Worm (Caenorhabditis elegans): ENCODE measurements around the gene F58F12.3.

F58F12.3 gene

DNA sequence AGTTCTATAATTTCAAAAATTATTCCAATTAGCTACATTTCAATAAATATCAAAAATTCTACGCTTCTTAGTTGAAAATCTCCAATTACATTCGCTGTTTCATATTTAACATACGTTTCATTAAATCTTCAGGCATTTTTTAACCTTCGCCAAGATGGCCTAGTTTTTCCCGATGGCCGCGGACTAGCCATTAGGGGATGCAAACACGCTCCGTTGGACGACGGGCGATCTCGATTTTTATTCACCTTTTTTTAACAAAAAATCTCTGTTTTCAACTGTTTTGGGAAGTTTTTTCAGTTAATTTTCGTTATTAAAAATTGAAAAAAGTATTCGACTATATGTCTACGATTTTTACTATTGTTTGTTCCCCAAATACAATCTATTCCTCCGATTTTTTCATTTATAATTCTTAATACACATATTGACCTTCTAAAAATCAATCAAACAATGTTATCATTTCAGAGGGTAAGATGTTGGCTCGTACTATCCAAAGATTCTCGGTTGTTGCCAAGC, 7.9 kb downstream of the F58F12.3 start, which contains the start of gene F58F12.1 (continued):
- TF ChIP-seq lin-11 (tag; optimal IDR thresholded peaks at IDR 0.05), result no peak
- peak; percentile 26 for TF ChIP-seq nfya-1 (tag; optimal IDR thresholded peaks at IDR 0.05)
- peak; percentile 74 for TF ChIP-seq tbx-7 (tag; optimal IDR thresholded peaks at IDR 0.05)
- TF ChIP-seq ceh-45 (GFP tag; IDR thresholded peaks at IDR 0.05), result no peak
- TF ChIP-seq npax-4 (tag; optimal IDR thresholded peaks at IDR 0.05), result no peak
- TF ChIP-seq odd-2 (tag; optimal IDR thresholded peaks at IDR 0.05), result no peak
- no peak for TF ChIP-seq pat-9 (tag; optimal IDR thresholded peaks at IDR 0.05)
- no peak for TF ChIP-seq dve-1 (tag; optimal IDR thresholded peaks at IDR 0.05)
- TF ChIP-seq ceh-31 (tag; optimal IDR thresholded peaks at IDR 0.05), result peak; percentile 93
- no peak for TF ChIP-seq sox-2 (GFP tag; IDR thresholded peaks at IDR 0.05)
- TF ChIP-seq ceh-9 (tag; optimal IDR thresholded peaks at IDR 0.05), result no peak
- TF ChIP-seq ceh-30 (tag; optimal IDR thresholded peaks at IDR 0.05), result no peak
- TF ChIP-seq Y22D7AL.16 (tag; optimal IDR thresholded peaks at IDR 0.05), result no peak
- no peak for TF ChIP-seq hlh-30 (tag; optimal IDR thresholded peaks at IDR 0.05; ENCODE audit: insufficient read depth)
- TF ChIP-seq syd-9 (tag; optimal IDR thresholded peaks at IDR 0.05), result no peak

DNA sequence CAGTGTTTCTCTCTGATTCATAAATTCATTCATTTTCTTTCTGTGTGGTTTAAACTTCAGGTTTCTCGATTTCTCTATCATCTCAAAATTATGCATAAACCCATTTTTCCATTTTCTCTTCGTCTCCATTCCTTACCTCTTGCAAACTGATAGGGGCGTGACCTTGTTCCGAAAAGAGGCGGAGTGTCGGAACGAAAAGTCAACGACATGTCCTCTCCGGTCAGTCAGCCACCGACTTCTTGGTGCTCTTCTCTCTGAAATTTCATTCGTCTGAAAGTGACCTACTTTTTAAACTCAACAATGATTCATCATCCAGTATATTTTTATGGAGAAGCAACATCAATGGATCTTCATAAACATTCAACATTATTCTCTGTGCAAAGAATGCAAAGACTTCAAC, 10.2 kb downstream of the F58F12.3 start, which contains the start of gene F58F12.12:
F58F12.12 (plus strand) TSS at position 301 of the 400 bp plus-strand sequence.
- TF ChIP-seq nhr-232 (tag; optimal IDR thresholded peaks at IDR 0.05), result no peak
- no peak for TF ChIP-seq hlh-15 (tag; optimal IDR thresholded peaks at IDR 0.05)
- TF ChIP-seq ceh-48 (tag; optimal IDR thresholded peaks at IDR 0.05), result no peak

- no peak for TF ChIP-seq hlh-13 (GFP tag; optimal IDR thresholded peaks at IDR 0.05)
- no peak for TF ChIP-seq unc-55 (GFP tag; optimal IDR thresholded peaks at IDR 0.05)
- no peak for TF ChIP-seq mec-3 (tag; optimal IDR thresholded peaks at IDR 0.05; ENCODE audit: borderline replicate concordance)
- no peak for TF ChIP-seq T23F11.4 (GFP tag; optimal IDR thresholded peaks at IDR 0.05)
- TF ChIP-seq pha-4 (tag; optimal IDR thresholded peaks at IDR 0.05), result no peak
- no peak for TF ChIP-seq fax-1 (tag; optimal IDR thresholded peaks at IDR 0.05)
- TF ChIP-seq unc-3 (GFP tag; conservative IDR thresholded peaks at IDR 0.05), result no peak
- TF ChIP-seq unc-3 (tag; optimal IDR thresholded peaks at IDR 0.05), result no peak
- TF ChIP-seq pha-2 (tag; optimal IDR thresholded peaks at IDR 0.05), result no peak
- TF ChIP-seq ceh-6 (GFP tag; optimal IDR thresholded peaks at IDR 0.05), result no peak
- no peak for TF ChIP-seq madf-2 (tag; optimal IDR thresholded peaks at IDR 0.05)
- no peak for TF ChIP-seq nhr-232 (tag; optimal IDR thresholded peaks at IDR 0.05)
- TF ChIP-seq ref-2 (tag; optimal IDR thresholded peaks at IDR 0.05), result no peak
- TF ChIP-seq unc-86 (tag; optimal IDR thresholded peaks at IDR 0.05), result no peak
- no peak for TF ChIP-seq pros-1 (tag; optimal IDR thresholded peaks at IDR 0.05)
- TF ChIP-seq ceh-48 (tag; optimal IDR thresholded peaks at IDR 0.05), result no peak
- TF ChIP-seq elt-4 (tag; optimal IDR thresholded peaks at IDR 0.05), result no peak
These were observed 12.0 kb downstream of the F58F12.3 start for ce11 chrII:6379038-6379563.

DNA sequence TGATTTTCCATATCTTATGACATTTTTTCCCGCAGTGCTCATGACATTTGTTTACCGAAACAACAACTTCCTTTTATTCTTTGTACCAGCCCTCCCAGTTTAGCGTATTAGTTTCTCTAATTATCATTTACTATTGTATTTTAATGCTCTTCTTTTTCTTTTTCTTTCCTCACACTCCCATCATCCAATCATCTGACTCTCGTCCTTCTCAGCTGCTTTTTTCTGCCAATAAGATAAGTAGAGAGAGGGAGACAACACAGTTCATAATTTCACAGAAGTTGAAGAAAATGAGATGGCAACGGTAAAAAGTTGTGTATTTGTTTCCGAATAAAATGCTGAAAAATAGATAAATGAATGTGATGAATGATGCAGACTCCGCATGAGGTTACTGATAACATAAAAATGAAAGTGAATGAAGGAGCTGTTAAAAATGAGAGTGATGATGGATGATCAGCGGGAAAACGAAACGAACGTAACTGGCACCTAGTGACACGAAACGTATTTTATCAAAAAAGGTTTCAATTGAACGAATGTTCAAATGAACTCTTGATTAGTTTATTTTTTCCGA, 13.6 kb downstream of the F58F12.3 start:
- TF ChIP-seq ceh-18 (tag; optimal IDR thresholded peaks at IDR 0.05) (no peak), sox-2 (GFP tag; IDR thresholded peaks at IDR 0.05) (no peak), ceh-9 (tag; optimal IDR thresholded peaks at IDR 0.05) (no peak), ceh-19 (GFP tag; optimal IDR thresholded peaks at IDR 0.05) (no peak), ceh-6 (GFP tag; optimal IDR thresholded peaks at IDR 0.05) (no peak), unc-55 (GFP tag; optimal IDR thresholded peaks at IDR 0.05) (no peak), F13H6.1 (tag; optimal IDR thresholded peaks at IDR 0.05) (no peak), Y22D7AL.16 (tag; optimal IDR thresholded peaks at IDR 0.05) (no peak), fax-1 (tag; optimal IDR thresholded peaks at IDR 0.05) (no peak), ceh-24 (tag; optimal IDR thresholded peaks at IDR 0.05) (no peak), che-1 (tag; optimal IDR thresholded peaks at IDR 0.05) (no peak), ahr-1 (tag; optimal IDR thresholded peaks at IDR 0.05) (no peak), ttx-3 (tag; optimal IDR thresholded peaks at IDR 0.05) (no peak), tbx-7 (tag; optimal IDR thresholded peaks at IDR 0.05) (no peak), ama-1 (optimal IDR thresholded peaks at IDR 0.05) (no peak), nhr-232 (tag; optimal IDR thresholded peaks at IDR 0.05) (no peak), hlh-13 (GFP tag; optimal IDR thresholded peaks at IDR 0.05) (no peak), C38D4.7 (GFP tag; optimal IDR thresholded peaks at IDR 0.05) (no peak)

Data from whole organism, late embryonic.